Fruit fly (Drosophila melanogaster) whole organism, embryonic: ENCODE results near the gene mRpS2.
A peak's percentile ranks its signal among the peaks of the same experiment; 100 is the strongest.

ENCODE experiments used
- BEAF-32 ChIP-seq: fragments of 200-800 bp; sonication (Bioruptor generic); optimal IDR thresholded peaks from 3 replicates; lab custom pipeline; 2017; ENCODE audit warnings: missing biosample characterization, missing genetic modification characterization, mild to moderate bottlenecking, moderate library complexity, missing genetic modification reagents
- CG10431 ChIP-seq: fragments of 200-800 bp; sonication (Bioruptor generic); optimal IDR thresholded peaks from 3 replicates; lab custom pipeline; 2018; ENCODE audit warnings: missing biosample characterization, mild to moderate bottlenecking, missing genetic modification characterization
- CG11085 ChIP-seq: fragments of 200-800 bp; sonication (Bioruptor generic); IDR thresholded peaks from 2 replicates; pipeline ENCODE4 v1.3.6; 2022; ENCODE audit warnings: missing biosample characterization, missing genetic modification characterization
- CG11398 ChIP-seq: fragments of 200-800 bp; sonication (Bioruptor generic); optimal IDR thresholded peaks from 2 replicates; lab custom pipeline; 2016; ENCODE audit warnings: missing biosample characterization, missing genetic modification characterization
- CG12391 ChIP-seq: fragments of 200-800 bp; sonication (Bioruptor generic); optimal IDR thresholded peaks from 3 replicates; lab custom pipeline; 2018; ENCODE audit warnings: missing biosample characterization, mild to moderate bottlenecking, missing genetic modification characterization, moderate library complexity
- CG12744 ChIP-seq: fragments of 200-800 bp; sonication (Bioruptor generic); optimal IDR thresholded peaks from 2 replicates; lab custom pipeline; 2016; ENCODE audit warnings: missing biosample characterization, missing genetic modification characterization
- CG13287 ChIP-seq: fragments of 200-800 bp; sonication (Bioruptor generic); IDR thresholded peaks from 2 replicates; pipeline ENCODE4 v1.3.6; 2022; ENCODE audit warnings: missing biosample characterization, missing genetic modification characterization; ENCODE audit not compliant: partially characterized antibody
- CG14050 ChIP-seq: fragments of 200-800 bp; sonication (Bioruptor generic); IDR thresholded peaks from 3 replicates; pipeline ENCODE4 v1.3.6; 2022; ENCODE audit warnings: missing biosample characterization, missing genetic modification characterization
- CG1647 ChIP-seq: fragments of 200-800 bp; sonication (Bioruptor generic); optimal IDR thresholded peaks from 3 replicates; lab custom pipeline; 2016; ENCODE audit warnings: missing biosample characterization, missing genetic modification characterization
- CG18262 ChIP-seq: fragments of 200-800 bp; optimal IDR thresholded peaks from 3 replicates; lab custom pipeline; 2019; ENCODE audit warnings: missing biosample characterization, mild to moderate bottlenecking, missing genetic modification characterization, moderate library complexity
- CG18599 ChIP-seq: fragments of 200-800 bp; sonication (Bioruptor generic); optimal IDR thresholded peaks from 3 replicates; lab custom pipeline; 2017; ENCODE audit warnings: missing biosample characterization, missing genetic modification characterization, mild to moderate bottlenecking, moderate library complexity, missing genetic modification reagents
- CG30403 ChIP-seq: fragments of 200-800 bp; sonication (Bioruptor generic); optimal IDR thresholded peaks from 3 replicates; lab custom pipeline; 2016; ENCODE audit warnings: missing biosample characterization, missing genetic modification characterization
- CG3065 ChIP-seq: fragments of 200-800 bp; sonication (Bioruptor generic); optimal IDR thresholded peaks from 2 replicates; lab custom pipeline; 2016; ENCODE audit warnings: missing biosample characterization, missing genetic modification characterization
- CG31441 ChIP-seq: fragments of 200-800 bp; sonication (Bioruptor generic); IDR thresholded peaks from 2 replicates; pipeline ENCODE4 v1.3.6; 2022; ENCODE audit warnings: missing biosample characterization, missing genetic modification characterization
- CG33213 ChIP-seq: fragments of 200-800 bp; sonication (Bioruptor generic); optimal IDR thresholded peaks from 3 replicates; lab custom pipeline; 2016; ENCODE audit warnings: missing biosample characterization, missing genetic modification characterization
- CG33557 ChIP-seq: fragments of 200-800 bp; sonication (Bioruptor generic); optimal IDR thresholded peaks from 2 replicates; lab custom pipeline; 2019; ENCODE audit warnings: missing biosample characterization, mild to moderate bottlenecking, missing genetic modification characterization, moderate library complexity
- CG34224 ChIP-seq: fragments of 200-800 bp; sonication (Bioruptor generic); IDR thresholded peaks from 3 replicates; pipeline ENCODE4 v1.3.6; 2022; ENCODE audit warnings: missing biosample characterization, missing genetic modification characterization; ENCODE audit not compliant: partially characterized antibody
- CG43689 ChIP-seq: fragments of 200-800 bp; sonication (Bioruptor generic); IDR thresholded peaks from 2 replicates; pipeline ENCODE4 v1.3.6; 2022; ENCODE audit warnings: missing biosample characterization, missing genetic modification characterization
- CG4617 ChIP-seq: fragments of 200-800 bp; sonication (Bioruptor generic); optimal IDR thresholded peaks from 3 replicates; lab custom pipeline; 2016; ENCODE audit warnings: missing biosample characterization, missing genetic modification characterization, borderline replicate concordance
- CG4820 ChIP-seq: fragments of 200-800 bp; sonication (Bioruptor generic); optimal IDR thresholded peaks from 3 replicates; lab custom pipeline; 2016; ENCODE audit warnings: missing biosample characterization, missing genetic modification characterization
- CG7271 ChIP-seq: fragments of 200-800 bp; sonication (Bioruptor generic); optimal IDR thresholded peaks from 2 replicates; lab custom pipeline; 2018; ENCODE audit warnings: missing biosample characterization, mild to moderate bottlenecking, missing genetic modification characterization, moderate library complexity
- CG7372 ChIP-seq: fragments of 200-800 bp; sonication (Bioruptor generic); IDR thresholded peaks from 2 replicates; pipeline ENCODE4 v1.3.6; 2022; ENCODE audit warnings: missing biosample characterization, missing genetic modification characterization
- CG8290 ChIP-seq, 3 experiments: fragments of 200-800 bp; sonication (Bioruptor generic); optimal IDR thresholded peaks; 2 replicates each; lab custom pipeline; 2016 to 2019; ENCODE audit warnings: missing biosample characterization in 3 of 3, missing genetic modification characterization in 3 of 3, mild to moderate bottlenecking in 2 of 3, moderate library complexity in 1 of 3
- Gug ChIP-seq: fragments of 200-800 bp; sonication (Bioruptor generic); IDR thresholded peaks from 4 replicates; pipeline ENCODE4 v1.3.6; 2022; ENCODE audit warnings: missing biosample characterization, missing genetic modification characterization
- H15 ChIP-seq: fragments of 200-800 bp; sonication (Bioruptor generic); IDR thresholded peaks from 3 replicates; pipeline ENCODE4 v1.3.6; 2022; ENCODE audit warnings: missing biosample characterization, missing genetic modification characterization
- Lpt ChIP-seq: fragments of >200 bp; optimal IDR thresholded peaks from 2 replicates; lab custom pipeline; 2018; ENCODE audit warnings: missing biosample characterization, missing genetic modification characterization
- Max ChIP-seq: fragments of 200-800 bp; sonication (Bioruptor generic); optimal IDR thresholded peaks from 2 replicates; lab custom pipeline; 2016; ENCODE audit warnings: missing biosample characterization, mild to moderate bottlenecking, missing genetic modification characterization
- Myb ChIP-seq: fragments of 200-800 bp; sonication (Bioruptor generic); optimal IDR thresholded peaks from 2 replicates; lab custom pipeline; 2016; ENCODE audit warnings: missing biosample characterization, missing genetic modification characterization
- Oli ChIP-seq: fragments of 200-800 bp; sonication (Bioruptor generic); optimal IDR thresholded peaks from 2 replicates; lab custom pipeline; 2018; ENCODE audit warnings: missing biosample characterization, mild to moderate bottlenecking, missing genetic modification characterization, moderate library complexity
- Sox102F ChIP-seq: fragments of 200-800 bp; sonication (Bioruptor generic); optimal IDR thresholded peaks from 2 replicates; lab custom pipeline; 2018; ENCODE audit warnings: missing biosample characterization, mild to moderate bottlenecking, missing genetic modification characterization, moderate library complexity
- Vsx1 ChIP-seq: fragments of 200-800 bp; sonication (Bioruptor generic); optimal IDR thresholded peaks from 2 replicates; lab custom pipeline; 2017; ENCODE audit warnings: missing biosample characterization, mild to moderate bottlenecking, missing genetic modification characterization, missing genetic modification reagents
- amos ChIP-seq: fragments of 200-800 bp; sonication (Bioruptor generic); IDR thresholded peaks from 2 replicates; pipeline ENCODE4 v1.3.6; 2022; ENCODE audit warnings: missing biosample characterization, missing genetic modification characterization; ENCODE audit not compliant: partially characterized antibody
- chn ChIP-seq: fragments of 200-800 bp; sonication (Bioruptor generic); optimal IDR thresholded peaks from 2 replicates; lab custom pipeline; 2016; ENCODE audit warnings: missing biosample characterization, missing genetic modification characterization
- dmrt11E ChIP-seq: fragments of 200-800 bp; sonication (Bioruptor generic); optimal IDR thresholded peaks from 3 replicates; lab custom pipeline; 2018; ENCODE audit warnings: missing biosample characterization, mild to moderate bottlenecking, missing genetic modification characterization, moderate library complexity
- ken ChIP-seq: fragments of 200-800 bp; sonication (Bioruptor generic); IDR thresholded peaks from 3 replicates; pipeline ENCODE4 v1.3.6; 2022; ENCODE audit warnings: missing biosample characterization, missing genetic modification characterization
- lov ChIP-seq, 2 experiments: fragments of 200-800 bp in 1 of 2; fragments of >200 bp in 1 of 2; sonication (Bioruptor generic) in 1 of 2; IDR thresholded peaks in 1 of 2; optimal IDR thresholded peaks in 1 of 2; 2 replicates in 1 of 2; 3 replicates in 1 of 2; pipeline versions ENCODE4 v1.3.6 to Lab custom; 2017 to 2022; ENCODE audit warnings: missing biosample characterization in 1 of 2, missing genetic modification characterization in 1 of 2
- nmo ChIP-seq: fragments of 200-800 bp; sonication (Bioruptor generic); optimal IDR thresholded peaks from 2 replicates; lab custom pipeline; 2018; ENCODE audit warnings: missing biosample characterization, mild to moderate bottlenecking, missing genetic modification characterization, moderate library complexity
- pho ChIP-seq: fragments of 200-800 bp; sonication (Bioruptor generic); optimal IDR thresholded peaks from 2 replicates; lab custom pipeline; 2016; ENCODE audit warnings: missing biosample characterization, missing genetic modification characterization
- pnt ChIP-seq: fragments of 200-800 bp; sonication (Bioruptor generic); optimal IDR thresholded peaks from 3 replicates; lab custom pipeline; 2016; ENCODE audit warnings: missing biosample characterization, missing genetic modification characterization
- prd ChIP-seq, 3 experiments: fragments of >200 bp in 2 of 3; fragments of 200-800 bp in 1 of 3; sonication (Bioruptor generic) in 1 of 3; optimal IDR thresholded peaks in 2 of 3; IDR thresholded peaks in 1 of 3; 2 replicates in 2 of 3; 3 replicates in 1 of 3; pipeline versions ENCODE4 v1.3.6 to Lab custom; 2017 to 2022; ENCODE audit warnings: missing biosample characterization in 1 of 3, missing genetic modification characterization in 1 of 3
- ranshi ChIP-seq: fragments of 200-800 bp; sonication (Bioruptor generic); IDR thresholded peaks from 2 replicates; pipeline ENCODE4 v1.3.6; 2022; ENCODE audit warnings: missing biosample characterization, missing genetic modification characterization
- slp2 ChIP-seq: fragments of 200-800 bp; sonication (Bioruptor generic); optimal IDR thresholded peaks from 2 replicates; lab custom pipeline; 2016; ENCODE audit warnings: missing biosample characterization, missing genetic modification characterization
- stc ChIP-seq: fragments of 200-800 bp; sonication (Bioruptor generic); IDR thresholded peaks from 2 replicates; pipeline ENCODE4 v1.3.6; 2022; ENCODE audit warnings: missing biosample characterization, missing genetic modification characterization
- stwl ChIP-seq: fragments of 200-800 bp; sonication (Bioruptor generic); optimal IDR thresholded peaks from 3 replicates; lab custom pipeline; 2018; ENCODE audit warnings: missing biosample characterization, mild to moderate bottlenecking, missing genetic modification characterization, moderate library complexity
- tll ChIP-seq, 2 experiments: fragments of 200-800 bp in 1 of 2; fragments of >200 bp in 1 of 2; sonication (Bioruptor generic) in 1 of 2; optimal IDR thresholded peaks; 2 replicates each; lab custom pipeline; 2017 to 2019; ENCODE audit warnings: missing biosample characterization in 2 of 2, missing genetic modification characterization in 2 of 2, mild to moderate bottlenecking in 1 of 2, moderate library complexity in 1 of 2
- vfl ChIP-seq: fragments of 200-800 bp; sonication (Bioruptor generic); optimal IDR thresholded peaks from 2 replicates; lab custom pipeline; 2016; ENCODE audit warnings: missing biosample characterization, missing genetic modification characterization
- z ChIP-seq: fragments of 200-800 bp; sonication (Bioruptor generic); IDR thresholded peaks from 3 replicates; pipeline ENCODE4 v1.3.6; 2022; ENCODE audit warnings: missing biosample characterization, missing genetic modification characterization
- zfh1 ChIP-seq: fragments of 200-800 bp; sonication (Bioruptor generic); IDR thresholded peaks from 3 replicates; pipeline ENCODE4 v1.3.6; 2022; ENCODE audit warnings: missing biosample characterization, missing genetic modification characterization

Gene mRpS2

DNA sequence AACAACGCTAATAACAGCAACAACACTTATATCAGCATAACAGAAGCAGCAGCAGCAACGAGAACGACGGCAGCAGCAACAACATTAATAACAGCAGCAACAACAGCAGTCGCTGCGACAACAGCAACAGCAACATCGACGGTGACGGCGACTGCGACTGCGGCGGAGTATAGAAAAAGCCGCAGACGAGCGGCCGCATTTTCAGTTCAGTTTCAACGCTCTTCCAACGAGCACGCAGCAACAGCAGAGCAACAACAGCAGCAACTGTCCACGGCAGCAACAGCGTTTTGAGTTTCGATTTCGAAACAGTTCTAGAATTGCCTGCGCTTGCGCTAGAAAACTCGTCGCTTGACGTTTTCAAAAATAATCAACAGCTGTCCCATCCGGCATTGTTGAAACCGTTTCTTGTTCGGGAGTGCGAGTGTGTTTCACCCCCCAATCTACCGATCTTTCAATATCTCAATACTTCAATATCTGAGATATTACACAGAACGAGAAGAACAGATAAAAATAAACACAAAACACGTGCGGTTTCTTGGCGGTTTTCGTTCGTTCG, 41.8 kb upstream of the mRpS2 start, which contains the start of gene CG3036 (continued):
- TF ChIP-seq CG12744 (GFP tag; lab: Kevin White, UChicago) (no peak), tll (GFP tag; optimal IDR thresholded peaks at IDR 0.05; lab: Kevin White, UChicago) (no peak), nmo (GFP tag; lab: Kevin White, UChicago) (peak; percentile 29), CG13287 (GFP tag; lab: Robert Waterston, UW) (peak; percentile 66; the same call in 1 of the 2 replicates), Gug (GFP tag; lab: Robert Waterston, UW) (no peak), CG30403 (GFP tag; lab: Kevin White, UChicago) (no peak), CG8290 (GFP tag; optimal IDR thresholded peaks at IDR 0.05; lab: Kevin White, UChicago) (peak; percentile 32), CG8290 (tag; optimal IDR thresholded peaks at IDR 0.05; lab: Kevin White, UChicago) (peak; percentile 4 to 70), z (GFP tag; lab: Robert Waterston, UW) (no peak), chn (GFP tag; lab: Kevin White, UChicago) (peak; percentile 27), Max (GFP tag; lab: Kevin White, UChicago) (peak; percentile 23), ranshi (GFP tag; lab: Robert Waterston, UW) (peak; percentile 18; the same call in 1 of the 2 replicates), Myb (GFP tag; lab: Kevin White, UChicago) (peak; percentile 6), amos (GFP tag; lab: Robert Waterston, UW) (peak; percentile 56; the same call in 1 of the 2 replicates), Sox102F (GFP tag; lab: Kevin White, UChicago) (no peak), CG33557 (GFP tag; lab: Kevin White, UChicago) (peak; percentile 20), CG12391 (tag; lab: Kevin White, UChicago) (peak; percentile 20), pnt (GFP tag; lab: Kevin White, UChicago) (no peak), CG10431 (GFP tag; lab: Kevin White, UChicago) (no peak), stc (GFP tag; lab: Robert Waterston, UW) (peak; percentile 50; the same call in 1 of the 2 replicates), CG31441 (GFP tag; lab: Robert Waterston, UW) (no peak), CG18262 (tag; lab: Kevin White, UChicago) (peak; percentile 4), CG1647 (GFP tag; lab: Kevin White, UChicago) (no peak), vfl (GFP tag; lab: Kevin White, UChicago) (no peak), CG4617 (GFP tag; lab: Kevin White, UChicago) (no peak), dmrt11E (tag; lab: Kevin White, UChicago) (no peak), CG7271 (tag; lab: Kevin White, UChicago) (peak; percentile 49), prd (optimal IDR thresholded peaks at IDR 0.05; lab: Kevin White, UChicago) (no peak), prd (GFP tag; IDR thresholded peaks at IDR 0.05; lab: Robert Waterston, UW) (0 out of 3 replicates have a peak, but pooled peaks have one; percentile 22), CG11398 (GFP tag; lab: Kevin White, UChicago) (peak; percentile 60), CG33213 (GFP tag; lab: Kevin White, UChicago) (peak; percentile 36), slp2 (GFP tag; lab: Kevin White, UChicago) (no peak), Oli (tag; lab: Kevin White, UChicago) (no peak), CG43689 (GFP tag; lab: Robert Waterston, UW) (no peak), Vsx1 (GFP tag; lab: Kevin White, UChicago) (peak; percentile 6), CG11085 (GFP tag; lab: Robert Waterston, UW) (no peak), BEAF-32 (GFP tag; lab: Kevin White, UChicago) (no peak), Lpt (GFP tag; lab: Kevin White, UChicago) (no peak), H15 (GFP tag; lab: Robert Waterston, UW) (no peak), CG4820 (GFP tag; lab: Kevin White, UChicago) (no peak), stwl (tag; lab: Kevin White, UChicago) (peak; percentile 36), CG3065 (GFP tag; lab: Kevin White, UChicago) (no peak), CG18599 (peak; percentile 34), CG7372 (no peak), ken (no peak), CG34224 (GFP tag; lab: Robert Waterston, UW) (peak; percentile 57; the same call in 2 of the 3 replicates), pho (GFP tag; lab: Kevin White, UChicago) (no peak), lov (optimal IDR thresholded peaks at IDR 0.05; lab: Kevin White, UChicago) (no peak), lov (GFP tag; IDR thresholded peaks at IDR 0.05; lab: Robert Waterston, UW) (peak; percentile 51; the same call in 1 of the 3 replicates), CG14050 (GFP tag; lab: Robert Waterston, UW) (no peak), zfh1 (peak; percentile 50; the same call in 1 of the 3 replicates)
